ENCODE assay signal across 2 fruit fly cellular contexts in the genomic region with DNA sequence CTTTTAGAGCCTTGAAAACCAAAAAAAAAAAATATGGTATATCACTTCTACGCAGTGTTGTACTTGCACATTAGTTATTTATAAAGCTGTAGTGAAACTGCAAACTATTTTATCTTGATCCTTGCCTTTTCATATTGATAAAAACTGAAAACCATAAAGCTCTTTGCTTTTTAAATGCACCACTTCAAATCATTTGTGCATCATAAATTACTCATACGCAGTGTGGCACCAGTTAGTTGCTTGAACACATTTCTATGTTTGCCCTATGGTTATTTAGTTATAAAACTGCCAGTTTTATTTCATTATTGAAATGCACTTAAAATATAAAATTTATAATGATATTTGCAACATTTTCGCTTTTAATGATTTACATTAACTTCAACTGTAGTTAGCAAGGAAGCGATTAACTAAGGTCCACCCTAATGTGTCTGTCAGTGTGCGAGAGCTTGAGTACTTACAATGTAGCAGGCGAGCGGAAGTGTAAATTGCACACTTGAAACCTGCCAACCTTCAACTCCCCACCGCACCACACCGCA.
TF ChIP-seq lines count a peak whose summit lies in the region.

No protein-coding gene starts in this region.

TF ChIP-seq in whole organism, embryonic, 481 proteins besides CTCF, POLR2A, EP300 and RAD21 (continued from another document and continues in another):
- no peak for TF ChIP-seq CG12659 (GFP tag; optimal IDR thresholded peaks at IDR 0.05; lab: Kevin White, UChicago)
- TF ChIP-seq CG10321 (GFP tag; IDR thresholded peaks at IDR 0.05; lab: Robert Waterston, UW): no peak
- no peak for TF ChIP-seq ftz-f1 (GFP tag; optimal IDR thresholded peaks at IDR 0.05; lab: Kevin White, UChicago)
- TF ChIP-seq Hsf (GFP tag; optimal IDR thresholded peaks at IDR 0.05; lab: Kevin White, UChicago): no peak
- no peak for TF ChIP-seq HmgZ (tag; optimal IDR thresholded peaks at IDR 0.05; lab: Kevin White, UChicago)
- no peak for TF ChIP-seq toy (GFP tag; IDR thresholded peaks at IDR 0.05; lab: Robert Waterston, UW)
- TF ChIP-seq CG9727 (GFP tag; optimal IDR thresholded peaks at IDR 0.05; lab: Kevin White, UChicago): peak; percentile 36
- peak; percentile 16 for TF ChIP-seq Hand (GFP tag; optimal IDR thresholded peaks at IDR 0.05; lab: Kevin White, UChicago)
- no peak for TF ChIP-seq MESR4 (GFP tag; optimal IDR thresholded peaks at IDR 0.05; lab: Kevin White, UChicago)
- TF ChIP-seq CG17361 (GFP tag; IDR thresholded peaks at IDR 0.05; lab: Robert Waterston, UW): no peak
- peak; percentile 23 for TF ChIP-seq CG18619 (GFP tag; optimal IDR thresholded peaks at IDR 0.05; lab: Kevin White, UChicago)
- no peak for TF ChIP-seq Scr (GFP tag; IDR thresholded peaks at IDR 0.05; lab: Robert Waterston, UW; ENCODE audit: partially characterized antibody)
- TF ChIP-seq Antp (GFP tag; optimal IDR thresholded peaks at IDR 0.05; lab: Kevin White, UChicago): no peak
- no peak for TF ChIP-seq MBD-R2 (GFP tag; IDR thresholded peaks at IDR 0.05; lab: Robert Waterston, UW)
- no peak for TF ChIP-seq GATAe (GFP tag; conservative IDR thresholded peaks at IDR 0.05; lab: Robert Waterston, UW)
- TF ChIP-seq CG12299 (tag; optimal IDR thresholded peaks at IDR 0.05; lab: Kevin White, UChicago): no peak
- TF ChIP-seq CG12104 (GFP tag; optimal IDR thresholded peaks at IDR 0.05; lab: Kevin White, UChicago): peak; percentile 4
- TF ChIP-seq tll (GFP tag; optimal IDR thresholded peaks at IDR 0.05; lab: Kevin White, UChicago): no peak
- TF ChIP-seq CG9817 (tag; optimal IDR thresholded peaks at IDR 0.05; lab: Kevin White, UChicago): no peak
- peak in 1 of 2 experiments; percentile 7 for TF ChIP-seq bsh (GFP tag; optimal IDR thresholded peaks at IDR 0.05; lab: Kevin White, UChicago)
- no peak for TF ChIP-seq tgo (GFP tag; IDR thresholded peaks at IDR 0.05; lab: Robert Waterston, UW)
- TF ChIP-seq peb (GFP tag; IDR thresholded peaks at IDR 0.05; lab: Robert Waterston, UW): no peak
- no peak for TF ChIP-seq CG7987 (GFP tag; optimal IDR thresholded peaks at IDR 0.05; lab: Kevin White, UChicago)
- no peak for TF ChIP-seq vvl (GFP tag; IDR thresholded peaks at IDR 0.05; lab: Robert Waterston, UW)
- TF ChIP-seq bab2 (GFP tag; optimal IDR thresholded peaks at IDR 0.05; lab: Kevin White, UChicago): no peak
- TF ChIP-seq eyg (GFP tag; optimal IDR thresholded peaks at IDR 0.05; lab: Kevin White, UChicago): no peak
- TF ChIP-seq rib (GFP tag; IDR thresholded peaks at IDR 0.05; lab: Robert Waterston, UW): no peak
- no peak for TF ChIP-seq al (GFP tag; IDR thresholded peaks at IDR 0.05; lab: Robert Waterston, UW)
- peak; percentile 17 for TF ChIP-seq gem (tag; optimal IDR thresholded peaks at IDR 0.05; lab: Kevin White, UChicago)
- TF ChIP-seq CG17359 (tag; optimal IDR thresholded peaks at IDR 0.05; lab: Kevin White, UChicago): no peak
- peak; percentile 11 for TF ChIP-seq nom (GFP tag; optimal IDR thresholded peaks at IDR 0.05; lab: Kevin White, UChicago)
- TF ChIP-seq CG16863 (GFP tag; optimal IDR thresholded peaks at IDR 0.05; lab: Kevin White, UChicago): no peak
- no peak for TF ChIP-seq CG3407 (GFP tag; optimal IDR thresholded peaks at IDR 0.05; lab: Kevin White, UChicago)
- no peak for TF ChIP-seq NK7.1 (GFP tag; optimal IDR thresholded peaks at IDR 0.05; lab: Kevin White, UChicago)
- TF ChIP-seq CG11093 (GFP tag; IDR thresholded peaks at IDR 0.05; lab: Robert Waterston, UW): no peak
- peak; percentile 7 for TF ChIP-seq Med (GFP tag; lab: Kevin White, UChicago)
- peak; percentile 8 for TF ChIP-seq CG30403 (GFP tag; optimal IDR thresholded peaks at IDR 0.05; lab: Kevin White, UChicago)
- TF ChIP-seq CG30431 (GFP tag; optimal IDR thresholded peaks at IDR 0.05; lab: Kevin White, UChicago): no peak
- TF ChIP-seq Dp (GFP tag; optimal IDR thresholded peaks at IDR 0.05; lab: Kevin White, UChicago): no peak
- TF ChIP-seq hb (GFP tag; IDR thresholded peaks at IDR 0.05; lab: Robert Waterston, UW; ENCODE audit: partially characterized antibody): no peak
- TF ChIP-seq sd (tag; optimal IDR thresholded peaks at IDR 0.05; lab: Kevin White, UChicago): no peak
- TF ChIP-seq onecut (GFP tag; IDR thresholded peaks at IDR 0.05; lab: Robert Waterston, UW): no peak
- peak; percentile 42 for TF ChIP-seq Meics (GFP tag; optimal IDR thresholded peaks at IDR 0.05; lab: Kevin White, UChicago)
- no peak for TF ChIP-seq CG10147 (GFP tag; optimal IDR thresholded peaks at IDR 0.05; lab: Kevin White, UChicago)
- TF ChIP-seq CG15696 (tag; optimal IDR thresholded peaks at IDR 0.05; lab: Kevin White, UChicago): no peak
- no peak for TF ChIP-seq Xrp1 (GFP tag; IDR thresholded peaks at IDR 0.05; lab: Robert Waterston, UW)
- no peak for TF ChIP-seq CG17568 (GFP tag; optimal IDR thresholded peaks at IDR 0.05; lab: Kevin White, UChicago)
- TF ChIP-seq CG11695 (GFP tag; IDR thresholded peaks at IDR 0.05; lab: Robert Waterston, UW): no peak
- no peak for TF ChIP-seq CG12769 (tag; optimal IDR thresholded peaks at IDR 0.05; lab: Kevin White, UChicago)
- no peak for TF ChIP-seq CG3838 (GFP tag; optimal IDR thresholded peaks at IDR 0.05; lab: Kevin White, UChicago)
- no peak for TF ChIP-seq HLHmδ (GFP tag; optimal IDR thresholded peaks at IDR 0.05; lab: Kevin White, UChicago)
- peak; percentile 2 for TF ChIP-seq Fer1 (GFP tag; optimal IDR thresholded peaks at IDR 0.05; lab: Kevin White, UChicago)
- no peak for TF ChIP-seq exex (tag; optimal IDR thresholded peaks at IDR 0.05; lab: Kevin White, UChicago)
- TF ChIP-seq esg (GFP tag; conservative IDR thresholded peaks at IDR 0.05; lab: Robert Waterston, UW): no peak
- no peak for TF ChIP-seq Ada2b (GFP tag; IDR thresholded peaks at IDR 0.05; lab: Robert Waterston, UW)
- no peak for TF ChIP-seq tup (GFP tag; optimal IDR thresholded peaks at IDR 0.05; lab: Kevin White, UChicago)
- no peak for TF ChIP-seq gsb (GFP tag; IDR thresholded peaks at IDR 0.05; lab: Robert Waterston, UW)
- no peak for TF ChIP-seq CG5953 (GFP tag; IDR thresholded peaks at IDR 0.05; lab: Robert Waterston, UW)
- TF ChIP-seq wek (GFP tag; optimal IDR thresholded peaks at IDR 0.05; lab: Kevin White, UChicago): no peak
- 0 out of 2 replicates have a peak, but pooled peaks have one; percentile 15 for TF ChIP-seq CG7372 (GFP tag; IDR thresholded peaks at IDR 0.05; lab: Robert Waterston, UW)
- no peak for TF ChIP-seq CG10267 (tag; optimal IDR thresholded peaks at IDR 0.05; lab: Kevin White, UChicago)
- TF ChIP-seq fd64A (GFP tag; optimal IDR thresholded peaks at IDR 0.05; lab: Kevin White, UChicago): no peak
- TF ChIP-seq CG2678 (tag; optimal IDR thresholded peaks at IDR 0.05; lab: Kevin White, UChicago): peak; percentile 54
- TF ChIP-seq Vsx1 (GFP tag; optimal IDR thresholded peaks at IDR 0.05; lab: Kevin White, UChicago): no peak
- TF ChIP-seq CrebB (tag; optimal IDR thresholded peaks at IDR 0.05; lab: Kevin White, UChicago): no peak
- no peak for TF ChIP-seq CG33557 (GFP tag; optimal IDR thresholded peaks at IDR 0.05; lab: Kevin White, UChicago)
- no peak for TF ChIP-seq cad (GFP tag; optimal IDR thresholded peaks at IDR 0.05; lab: Kevin White, UChicago)

TF ChIP-seq in whole organism, prepupa, 60 proteins besides CTCF, POLR2A, EP300 and RAD21 (continued from another document):
- TF ChIP-seq salr (GFP tag; optimal IDR thresholded peaks at IDR 0.05; lab: Kevin White, UChicago) (peak in 1 of 2 experiments; percentile 43), CG6163 (GFP tag; IDR thresholded peaks at IDR 0.05; lab: Robert Waterston, UW) (no peak), fd59A (GFP tag; optimal IDR thresholded peaks at IDR 0.05; lab: Kevin White, UChicago) (no peak), Lpt (GFP tag; optimal IDR thresholded peaks at IDR 0.05; lab: Kevin White, UChicago) (no peak), net (GFP tag; optimal IDR thresholded peaks at IDR 0.05; lab: Kevin White, UChicago) (no peak), Blimp-1 (GFP tag; optimal IDR thresholded peaks at IDR 0.05; lab: Kevin White, UChicago) (no peak), Ets21C (GFP tag; optimal IDR thresholded peaks at IDR 0.05; lab: Kevin White, UChicago) (no peak), fkh (GFP tag; optimal IDR thresholded peaks at IDR 0.05; lab: Kevin White, UChicago) (no peak), svp (GFP tag; lab: Kevin White, UChicago) (peak; percentile 49), Sox102F (GFP tag; optimal IDR thresholded peaks at IDR 0.05; lab: Kevin White, UChicago) (no peak), CG8632 (GFP tag; optimal IDR thresholded peaks at IDR 0.05; lab: Kevin White, UChicago) (peak; percentile 4), Hr39 (GFP tag; optimal IDR thresholded peaks at IDR 0.05; lab: Kevin White, UChicago) (no peak), vri (GFP tag; optimal IDR thresholded peaks at IDR 0.05; lab: Kevin White, UChicago) (no peak), CG34406 (GFP tag; optimal IDR thresholded peaks at IDR 0.05; lab: Kevin White, UChicago) (no peak), topi (GFP tag; optimal IDR thresholded peaks at IDR 0.05; lab: Kevin White, UChicago) (peak; percentile 3), lz (GFP tag; optimal IDR thresholded peaks at IDR 0.05; lab: Kevin White, UChicago) (no peak), eg (GFP tag; IDR thresholded peaks at IDR 0.05; lab: Robert Waterston, UW) (no peak), CG3919 (GFP tag; optimal IDR thresholded peaks at IDR 0.05; lab: Kevin White, UChicago) (no peak), Sox15 (GFP tag; optimal IDR thresholded peaks at IDR 0.05; lab: Kevin White, UChicago) (no peak), CG6808 (GFP tag; optimal IDR thresholded peaks at IDR 0.05; lab: Kevin White, UChicago) (peak; percentile 20), spab (GFP tag; optimal IDR thresholded peaks at IDR 0.05; lab: Kevin White, UChicago) (peak; percentile 2), CG9139 (GFP tag; optimal IDR thresholded peaks at IDR 0.05; lab: Kevin White, UChicago) (no peak), dsx (GFP tag; optimal IDR thresholded peaks at IDR 0.05; lab: Kevin White, UChicago; ENCODE audit: poor library complexity, severe bottlenecking) (peak; percentile 53), Sox14 (GFP tag; optimal IDR thresholded peaks at IDR 0.05; lab: Kevin White, UChicago) (no peak), CG32006 (GFP tag; optimal IDR thresholded peaks at IDR 0.05; lab: Kevin White, UChicago) (peak; percentile 47), Ets96B (tag; optimal IDR thresholded peaks at IDR 0.05; lab: Kevin White, UChicago) (peak; percentile 1), fd85E (GFP tag; optimal IDR thresholded peaks at IDR 0.05; lab: Kevin White, UChicago) (no peak), achi (GFP tag; optimal IDR thresholded peaks at IDR 0.05; lab: Kevin White, UChicago) (no peak), Eip78C (GFP tag; lab: Kevin White, UChicago) (peak; percentile 59), CG3032 (tag; optimal IDR thresholded peaks at IDR 0.05; lab: Kevin White, UChicago) (no peak)
